Fruit fly (Drosophila melanogaster) whole organism, wandering third instar larva: Measurements from ENCODE around the gene Txl.

Source experiments
- CG32264 ChIP-seq: fragments of 200-800 bp; sonication (Bioruptor generic); optimal IDR thresholded peaks from 2 replicates; lab custom pipeline; 2016; ENCODE audit warnings: missing biosample characterization, missing genetic modification characterization
- CG9705 ChIP-seq: fragments of 200-800 bp; sonication (Bioruptor generic); optimal IDR thresholded peaks from 2 replicates; lab custom pipeline; 2018; ENCODE audit warnings: missing biosample characterization, mild to moderate bottlenecking, missing genetic modification characterization
- CrebA ChIP-seq: fragments of 200-800 bp; sonication (Bioruptor generic); optimal IDR thresholded peaks from 2 replicates; lab custom pipeline; 2016; ENCODE audit warnings: missing biosample characterization, mild to moderate bottlenecking, missing genetic modification characterization, borderline replicate concordance
- Dfd ChIP-seq: fragments of >200 bp; optimal IDR thresholded peaks from 2 replicates; lab custom pipeline; 2017; ENCODE audit warnings: missing biosample characterization, missing genetic modification characterization
- GATAd ChIP-seq: sonication (Bioruptor generic); optimal IDR thresholded peaks from 2 replicates; lab custom pipeline; 2016; ENCODE audit warnings: missing biosample characterization, missing genetic modification characterization
- HLH106 ChIP-seq: fragments of 200-800 bp; optimal IDR thresholded peaks from 3 replicates; lab custom pipeline; 2019; ENCODE audit warnings: missing biosample characterization, mild to moderate bottlenecking, missing genetic modification characterization, moderate library complexity
- Hnf4 ChIP-seq: fragments of 200-800 bp; sonication (Bioruptor generic); optimal IDR thresholded peaks from 2 replicates; lab custom pipeline; 2016; ENCODE audit warnings: missing biosample characterization, mild to moderate bottlenecking, missing genetic modification characterization
- Hr78 ChIP-seq: fragments of >200 bp; optimal IDR thresholded peaks from 2 replicates; lab custom pipeline; 2017; ENCODE audit warnings: missing biosample characterization, missing genetic modification characterization
- Hr83 ChIP-seq: fragments of 200-300 bp; sonication (Bioruptor generic); optimal IDR thresholded peaks from 2 replicates; lab custom pipeline; 2016; ENCODE audit warnings: missing biosample characterization, mild to moderate bottlenecking, missing genetic modification characterization, moderate library complexity; ENCODE audit not compliant: poor library complexity, severe bottlenecking
- Jra ChIP-seq: sonication (Bioruptor generic); optimal IDR thresholded peaks from 2 replicates; lab custom pipeline; 2016; ENCODE audit warnings: missing biosample characterization, missing genetic modification characterization
- Mio ChIP-seq: sonication (Bioruptor generic); optimal IDR thresholded peaks from 2 replicates; lab custom pipeline; 2016; ENCODE audit warnings: missing biosample characterization, missing genetic modification characterization
- Myc ChIP-seq: fragments of >200 bp; optimal IDR thresholded peaks from 2 replicates; lab custom pipeline; 2017
- N ChIP-seq: fragments of >200 bp; optimal IDR thresholded peaks from 2 replicates; lab custom pipeline; 2018; ENCODE audit warnings: missing biosample characterization, missing external identifiers, missing genetic modification characterization
- OdsH ChIP-seq: fragments of 200-800 bp; sonication (Bioruptor generic); optimal IDR thresholded peaks from 2 replicates; lab custom pipeline; 2016; ENCODE audit warnings: missing biosample characterization, mild to moderate bottlenecking, missing genetic modification characterization
- Rel ChIP-seq, 2 experiments: fragments of 200-800 bp; sonication (Bioruptor generic) in 1 of 2; optimal IDR thresholded peaks; 2 replicates in 1 of 2; 3 replicates in 1 of 2; lab custom pipeline; 2016 to 2019; ENCODE audit warnings: mild to moderate bottlenecking in 2 of 2, missing biosample characterization in 2 of 2, missing genetic modification characterization in 2 of 2, moderate library complexity in 1 of 2
- Sp1 ChIP-seq: fragments of 200-800 bp; sonication (Bioruptor generic); optimal IDR thresholded peaks from 3 replicates; lab custom pipeline; 2019; ENCODE audit warnings: missing biosample characterization, mild to moderate bottlenecking, missing genetic modification characterization, moderate library complexity
- br ChIP-seq: fragments of 200-800 bp; sonication (Bioruptor generic); optimal IDR thresholded peaks from 2 replicates; lab custom pipeline; 2016; ENCODE audit warnings: missing biosample characterization, missing genetic modification characterization
- dl ChIP-seq, 2 experiments: fragments of 175-275, 200-275 bp in 1 of 2; fragments of 200-275 bp in 1 of 2; sonication (Bioruptor generic); optimal IDR thresholded peaks; lab custom pipeline; 2018; ENCODE audit warnings: mild to moderate bottlenecking in 2 of 2, missing biosample characterization in 2 of 2, missing genetic modification characterization in 2 of 2, moderate library complexity in 2 of 2; ENCODE audit not compliant: partially characterized antibody in 2 of 2, insufficient read depth in 1 of 2
- dmrt93B ChIP-seq: fragments of 200-800 bp; sonication (Bioruptor generic); optimal IDR thresholded peaks from 2 replicates; lab custom pipeline; 2018; ENCODE audit warnings: missing biosample characterization, mild to moderate bottlenecking, missing genetic modification characterization
- dsf ChIP-seq: sonication (Bioruptor generic); optimal IDR thresholded peaks from 2 replicates; lab custom pipeline; 2016; ENCODE audit warnings: missing biosample characterization, missing genetic modification characterization, borderline replicate concordance
- ey ChIP-seq: fragments of 200-800 bp; sonication (Bioruptor generic); optimal IDR thresholded peaks from 2 replicates; lab custom pipeline; 2016; ENCODE audit warnings: missing biosample characterization, missing genetic modification characterization
- foxo ChIP-seq, 2 experiments: fragments of 200-800 bp; sonication (Bioruptor generic); optimal IDR thresholded peaks; 2 replicates in 1 of 2; 3 replicates in 1 of 2; lab custom pipeline; 2016 to 2017; ENCODE audit warnings: missing biosample characterization in 2 of 2, missing genetic modification characterization in 2 of 2
- fru ChIP-seq: fragments of 200-800 bp; sonication (Bioruptor generic); optimal IDR thresholded peaks from 3 replicates; lab custom pipeline; 2016; ENCODE audit warnings: missing biosample characterization, mild to moderate bottlenecking, missing genetic modification characterization
- h ChIP-seq: fragments of 200-800 bp; sonication (Bioruptor generic); optimal IDR thresholded peaks from 3 replicates; lab custom pipeline; 2016; ENCODE audit warnings: missing biosample characterization, mild to moderate bottlenecking, missing genetic modification characterization
- jim ChIP-seq: fragments of 175-275, 200-325 bp; sonication (Bioruptor generic); optimal IDR thresholded peaks from 2 replicates; lab custom pipeline; 2016; ENCODE audit warnings: missing biosample characterization, mild to moderate bottlenecking, missing genetic modification characterization
- lola ChIP-seq: fragments of >200 bp; optimal IDR thresholded peaks from 2 replicates; lab custom pipeline; 2017; ENCODE audit warnings: missing biosample characterization, missing genetic modification characterization
- pan ChIP-seq: fragments of >200 bp; optimal IDR thresholded peaks from 2 replicates; lab custom pipeline; 2017
- psq ChIP-seq: fragments of 200-800 bp; sonication (Bioruptor generic); optimal IDR thresholded peaks from 3 replicates; lab custom pipeline; 2017; ENCODE audit warnings: missing biosample characterization, mild to moderate bottlenecking, missing genetic modification characterization, moderate library complexity
- rgr ChIP-seq: fragments of 200-800 bp; sonication (Bioruptor generic); optimal IDR thresholded peaks from 3 replicates; lab custom pipeline; 2016; ENCODE audit warnings: missing biosample characterization, mild to moderate bottlenecking, missing genetic modification characterization
- sage ChIP-seq: fragments of 200-800 bp; sonication (Bioruptor generic); optimal IDR thresholded peaks from 2 replicates; lab custom pipeline; 2016; ENCODE audit warnings: missing biosample characterization, mild to moderate bottlenecking, missing genetic modification characterization
- sv ChIP-seq: fragments of 200-800 bp; sonication (Bioruptor generic); optimal IDR thresholded peaks from 3 replicates; lab custom pipeline; 2016; ENCODE audit warnings: missing biosample characterization, missing genetic modification characterization
- usp ChIP-seq: fragments of >200 bp; optimal IDR thresholded peaks from 2 replicates; lab custom pipeline; 2017; ENCODE audit warnings: missing biosample characterization, missing genetic modification characterization

Gene Txl

dm6 chr3L:5787476-5787875 is 21.8 kb downstream of the Txl start:
- TF ChIP-seq Sp1 = no peak
- TF ChIP-seq dmrt93B (GFP tag; lab: Kevin White, UChicago) = no peak
- TF ChIP-seq rgr (GFP tag; lab: Kevin White, UChicago) = no peak
- no peak for TF ChIP-seq CG32264 (GFP tag; lab: Kevin White, UChicago)
- no peak for TF ChIP-seq sage
- no peak for TF ChIP-seq HLH106 (tag; lab: Kevin White, UChicago)
- no peak for TF ChIP-seq N (GFP tag; lab: Kevin White, UChicago)
- TF ChIP-seq dsf (GFP tag; lab: Kevin White, UChicago) = no peak
- no peak for TF ChIP-seq h
- TF ChIP-seq jim (GFP tag; lab: Kevin White, UChicago) = no peak
- TF ChIP-seq fru (GFP tag; lab: Kevin White, UChicago) = no peak
- TF ChIP-seq dl (GFP tag; optimal IDR thresholded peaks at IDR 0.05; lab: Kevin White, UChicago; ENCODE audit: insufficient read depth in 1 of 2, partially characterized antibody in 2 of 2) = no peak
- TF ChIP-seq OdsH (GFP tag; lab: Kevin White, UChicago) = no peak
- no peak for TF ChIP-seq br (GFP tag; lab: Kevin White, UChicago)
- TF ChIP-seq, all 38 proteins: peak for 0

dm6 chr3L:5788823-5789222 is 23.2 kb downstream of the Txl start:
- TF ChIP-seq fru (GFP tag; lab: Kevin White, UChicago) (no peak), br (GFP tag; lab: Kevin White, UChicago) (no peak), pan (lab: Kevin White, UChicago) (no peak), Jra (GFP tag; lab: Kevin White, UChicago) (no peak), GATAd (GFP tag; lab: Kevin White, UChicago) (no peak)
- TF ChIP-seq, all 38 proteins: peak for 0

- no peak for TF ChIP-seq usp (GFP tag; lab: Kevin White, UChicago)
- no peak for TF ChIP-seq br (GFP tag; lab: Kevin White, UChicago)
- peak; percentile 30 for TF ChIP-seq fru (GFP tag; lab: Kevin White, UChicago)
- peak; percentile 6 for TF ChIP-seq sv (GFP tag; lab: Kevin White, UChicago)
- TF ChIP-seq dsf (GFP tag; lab: Kevin White, UChicago) = peak; percentile 6
- peak; percentile 32 for TF ChIP-seq OdsH (GFP tag; lab: Kevin White, UChicago)
- peak in 1 of 2 experiments; percentile 6 for TF ChIP-seq foxo (GFP tag; optimal IDR thresholded peaks at IDR 0.05; lab: Kevin White, UChicago)
- peak; percentile 40 for TF ChIP-seq CG32264 (GFP tag; lab: Kevin White, UChicago)
- peak; percentile 42 for TF ChIP-seq ey (GFP tag; lab: Kevin White, UChicago)
- peak; percentile 41 for TF ChIP-seq sage
- TF ChIP-seq Hr83 = peak; percentile 31
- no peak for TF ChIP-seq Dfd (GFP tag; lab: Kevin White, UChicago)
- peak; percentile 27 for TF ChIP-seq HLH106 (tag; lab: Kevin White, UChicago)
- no peak for TF ChIP-seq Mio
- TF ChIP-seq psq = no peak
- TF ChIP-seq CG9705 (GFP tag; lab: Kevin White, UChicago) = peak; percentile 23
Observed at dm6 chr3L:5789663-5790062, 24.0 kb downstream of the Txl start.

- no peak for TF ChIP-seq Myc (lab: Kevin White, UChicago)
- no peak for TF ChIP-seq lola (GFP tag; lab: Kevin White, UChicago)
- no peak for TF ChIP-seq Mio
- TF ChIP-seq Hr83 = no peak
- no peak for TF ChIP-seq jim (GFP tag; lab: Kevin White, UChicago)
- TF ChIP-seq Hnf4 (GFP tag; lab: Kevin White, UChicago) = no peak
- no peak for TF ChIP-seq dl (GFP tag; optimal IDR thresholded peaks at IDR 0.05; lab: Kevin White, UChicago; ENCODE audit: insufficient read depth in 1 of 2, partially characterized antibody in 2 of 2)
- TF ChIP-seq N (GFP tag; lab: Kevin White, UChicago) = no peak
- TF ChIP-seq Rel (GFP tag; optimal IDR thresholded peaks at IDR 0.05; lab: Kevin White, UChicago) = no peak
- TF ChIP-seq Rel (tag; optimal IDR thresholded peaks at IDR 0.05; lab: Kevin White, UChicago) = no peak
- no peak for TF ChIP-seq CG32264 (GFP tag; lab: Kevin White, UChicago)
- TF ChIP-seq OdsH (GFP tag; lab: Kevin White, UChicago) = no peak
- no peak for TF ChIP-seq usp (GFP tag; lab: Kevin White, UChicago)
- TF ChIP-seq dmrt93B (GFP tag; lab: Kevin White, UChicago) = no peak
- no peak for TF ChIP-seq CrebA (GFP tag; lab: Kevin White, UChicago)
- no peak for TF ChIP-seq Hr78
- TF ChIP-seq HLH106 (tag; lab: Kevin White, UChicago) = no peak
Observed at dm6 chr3L:5793967-5794366, 28.3 kb downstream of the Txl start, which contains the start of gene Bre1. Gene Bre1, minus strand, starts transcription at chr3L:5794192.
